Fruit fly (Drosophila melanogaster) whole organism, wandering third instar larva: ENCODE measurements around the gene nod.

Experiments
- Abd-B ChIP-seq: fragments of >200 bp; optimal IDR thresholded peaks from 2 replicates; lab custom pipeline; 2017; ENCODE audit warnings: missing biosample characterization, missing genetic modification characterization
- CG32264 ChIP-seq: fragments of 200-800 bp; sonication (Bioruptor generic); optimal IDR thresholded peaks from 2 replicates; lab custom pipeline; 2016; ENCODE audit warnings: missing biosample characterization, missing genetic modification characterization
- CG9705 ChIP-seq: fragments of 200-800 bp; sonication (Bioruptor generic); optimal IDR thresholded peaks from 2 replicates; lab custom pipeline; 2018; ENCODE audit warnings: missing biosample characterization, mild to moderate bottlenecking, missing genetic modification characterization
- CrebA ChIP-seq: fragments of 200-800 bp; sonication (Bioruptor generic); optimal IDR thresholded peaks from 2 replicates; lab custom pipeline; 2016; ENCODE audit warnings: missing biosample characterization, mild to moderate bottlenecking, missing genetic modification characterization, borderline replicate concordance
- Dfd ChIP-seq: fragments of >200 bp; optimal IDR thresholded peaks from 2 replicates; lab custom pipeline; 2017; ENCODE audit warnings: missing biosample characterization, missing genetic modification characterization
- Dif ChIP-seq: fragments of 200-275, 200-300 bp; sonication (Bioruptor generic); optimal IDR thresholded peaks from 2 replicates; lab custom pipeline; 2018; ENCODE audit warnings: missing biosample characterization, missing genetic modification characterization; ENCODE audit not compliant: partially characterized antibody
- GATAd ChIP-seq: sonication (Bioruptor generic); optimal IDR thresholded peaks from 2 replicates; lab custom pipeline; 2016; ENCODE audit warnings: missing biosample characterization, missing genetic modification characterization
- HLH106 ChIP-seq: fragments of 200-800 bp; optimal IDR thresholded peaks from 3 replicates; lab custom pipeline; 2019; ENCODE audit warnings: missing biosample characterization, mild to moderate bottlenecking, missing genetic modification characterization, moderate library complexity
- Hnf4 ChIP-seq: fragments of 200-800 bp; sonication (Bioruptor generic); optimal IDR thresholded peaks from 2 replicates; lab custom pipeline; 2016; ENCODE audit warnings: missing biosample characterization, mild to moderate bottlenecking, missing genetic modification characterization
- Hr78 ChIP-seq: fragments of >200 bp; optimal IDR thresholded peaks from 2 replicates; lab custom pipeline; 2017; ENCODE audit warnings: missing biosample characterization, missing genetic modification characterization
- Hr83 ChIP-seq: fragments of 200-300 bp; sonication (Bioruptor generic); optimal IDR thresholded peaks from 2 replicates; lab custom pipeline; 2016; ENCODE audit warnings: missing biosample characterization, mild to moderate bottlenecking, missing genetic modification characterization, moderate library complexity; ENCODE audit not compliant: poor library complexity, severe bottlenecking
- Jra ChIP-seq: sonication (Bioruptor generic); optimal IDR thresholded peaks from 2 replicates; lab custom pipeline; 2016; ENCODE audit warnings: missing biosample characterization, missing genetic modification characterization
- Mio ChIP-seq: sonication (Bioruptor generic); optimal IDR thresholded peaks from 2 replicates; lab custom pipeline; 2016; ENCODE audit warnings: missing biosample characterization, missing genetic modification characterization
- Myc ChIP-seq: fragments of >200 bp; optimal IDR thresholded peaks from 2 replicates; lab custom pipeline; 2017
- N ChIP-seq: fragments of >200 bp; optimal IDR thresholded peaks from 2 replicates; lab custom pipeline; 2018; ENCODE audit warnings: missing biosample characterization, missing external identifiers, missing genetic modification characterization
- OdsH ChIP-seq: fragments of 200-800 bp; sonication (Bioruptor generic); optimal IDR thresholded peaks from 2 replicates; lab custom pipeline; 2016; ENCODE audit warnings: missing biosample characterization, mild to moderate bottlenecking, missing genetic modification characterization
- Rel ChIP-seq, 2 experiments: fragments of 200-800 bp; sonication (Bioruptor generic) in 1 of 2; optimal IDR thresholded peaks; 2 replicates in 1 of 2; 3 replicates in 1 of 2; lab custom pipeline; 2016 to 2019; ENCODE audit warnings: mild to moderate bottlenecking in 2 of 2, missing biosample characterization in 2 of 2, missing genetic modification characterization in 2 of 2, moderate library complexity in 1 of 2
- Sp1 ChIP-seq: fragments of 200-800 bp; sonication (Bioruptor generic); optimal IDR thresholded peaks from 3 replicates; lab custom pipeline; 2019; ENCODE audit warnings: missing biosample characterization, mild to moderate bottlenecking, missing genetic modification characterization, moderate library complexity
- Vsx2 ChIP-seq: fragments of 200-300, 225-300 bp; sonication (Bioruptor generic); optimal IDR thresholded peaks from 2 replicates; lab custom pipeline; 2018; ENCODE audit warnings: missing biosample characterization, missing genetic modification characterization; ENCODE audit not compliant: partially characterized antibody
- br ChIP-seq: fragments of 200-800 bp; sonication (Bioruptor generic); optimal IDR thresholded peaks from 2 replicates; lab custom pipeline; 2016; ENCODE audit warnings: missing biosample characterization, missing genetic modification characterization
- brk ChIP-seq: fragments of 200-800 bp; sonication (Bioruptor generic); optimal IDR thresholded peaks from 2 replicates; lab custom pipeline; 2016; ENCODE audit warnings: missing biosample characterization, mild to moderate bottlenecking, missing genetic modification characterization
- dl ChIP-seq, 2 experiments: fragments of 175-275, 200-275 bp in 1 of 2; fragments of 200-275 bp in 1 of 2; sonication (Bioruptor generic); optimal IDR thresholded peaks; lab custom pipeline; 2018; ENCODE audit warnings: mild to moderate bottlenecking in 2 of 2, missing biosample characterization in 2 of 2, missing genetic modification characterization in 2 of 2, moderate library complexity in 2 of 2; ENCODE audit not compliant: partially characterized antibody in 2 of 2, insufficient read depth in 1 of 2
- dmrt93B ChIP-seq: fragments of 200-800 bp; sonication (Bioruptor generic); optimal IDR thresholded peaks from 2 replicates; lab custom pipeline; 2018; ENCODE audit warnings: missing biosample characterization, mild to moderate bottlenecking, missing genetic modification characterization
- dsf ChIP-seq: sonication (Bioruptor generic); optimal IDR thresholded peaks from 2 replicates; lab custom pipeline; 2016; ENCODE audit warnings: missing biosample characterization, missing genetic modification characterization, borderline replicate concordance
- ey ChIP-seq: fragments of 200-800 bp; sonication (Bioruptor generic); optimal IDR thresholded peaks from 2 replicates; lab custom pipeline; 2016; ENCODE audit warnings: missing biosample characterization, missing genetic modification characterization
- foxo ChIP-seq, 2 experiments: fragments of 200-800 bp; sonication (Bioruptor generic); optimal IDR thresholded peaks; 2 replicates in 1 of 2; 3 replicates in 1 of 2; lab custom pipeline; 2016 to 2017; ENCODE audit warnings: missing biosample characterization in 2 of 2, missing genetic modification characterization in 2 of 2
- fru ChIP-seq: fragments of 200-800 bp; sonication (Bioruptor generic); optimal IDR thresholded peaks from 3 replicates; lab custom pipeline; 2016; ENCODE audit warnings: missing biosample characterization, mild to moderate bottlenecking, missing genetic modification characterization
- h ChIP-seq: fragments of 200-800 bp; sonication (Bioruptor generic); optimal IDR thresholded peaks from 3 replicates; lab custom pipeline; 2016; ENCODE audit warnings: missing biosample characterization, mild to moderate bottlenecking, missing genetic modification characterization
- jim ChIP-seq: fragments of 175-275, 200-325 bp; sonication (Bioruptor generic); optimal IDR thresholded peaks from 2 replicates; lab custom pipeline; 2016; ENCODE audit warnings: missing biosample characterization, mild to moderate bottlenecking, missing genetic modification characterization
- lola ChIP-seq: fragments of >200 bp; optimal IDR thresholded peaks from 2 replicates; lab custom pipeline; 2017; ENCODE audit warnings: missing biosample characterization, missing genetic modification characterization
- pan ChIP-seq: fragments of >200 bp; optimal IDR thresholded peaks from 2 replicates; lab custom pipeline; 2017
- psq ChIP-seq: fragments of 200-800 bp; sonication (Bioruptor generic); optimal IDR thresholded peaks from 3 replicates; lab custom pipeline; 2017; ENCODE audit warnings: missing biosample characterization, mild to moderate bottlenecking, missing genetic modification characterization, moderate library complexity
- rgr ChIP-seq: fragments of 200-800 bp; sonication (Bioruptor generic); optimal IDR thresholded peaks from 3 replicates; lab custom pipeline; 2016; ENCODE audit warnings: missing biosample characterization, mild to moderate bottlenecking, missing genetic modification characterization
- sage ChIP-seq: fragments of 200-800 bp; sonication (Bioruptor generic); optimal IDR thresholded peaks from 2 replicates; lab custom pipeline; 2016; ENCODE audit warnings: missing biosample characterization, mild to moderate bottlenecking, missing genetic modification characterization
- sv ChIP-seq: fragments of 200-800 bp; sonication (Bioruptor generic); optimal IDR thresholded peaks from 3 replicates; lab custom pipeline; 2016; ENCODE audit warnings: missing biosample characterization, missing genetic modification characterization
- tai ChIP-seq: sonication (Bioruptor generic); optimal IDR thresholded peaks from 2 replicates; lab custom pipeline; 2016; ENCODE audit warnings: missing biosample characterization, missing genetic modification characterization
- usp ChIP-seq: fragments of >200 bp; optimal IDR thresholded peaks from 2 replicates; lab custom pipeline; 2017; ENCODE audit warnings: missing biosample characterization, missing genetic modification characterization
- woc ChIP-seq: sonication (Bioruptor generic); optimal IDR thresholded peaks from 2 replicates; lab custom pipeline; 2016; ENCODE audit warnings: missing biosample characterization, mild to moderate bottlenecking, missing genetic modification characterization

Gene nod

dm6 chrX:11555070-11555469, 25.5 kb upstream of the nod start:
- no peak for TF ChIP-seq HLH106
- TF ChIP-seq Jra (GFP tag; lab: Kevin White, UChicago), result no peak
- no peak for TF ChIP-seq Hr78 (GFP tag; lab: Kevin White, UChicago)
- no peak for TF ChIP-seq br (GFP tag; lab: Kevin White, UChicago)
- no peak for TF ChIP-seq Vsx2
- TF ChIP-seq brk (GFP tag; lab: Kevin White, UChicago), result peak; percentile 18
- TF ChIP-seq Hnf4 (GFP tag; lab: Kevin White, UChicago), result peak; percentile 44
- TF ChIP-seq lola (GFP tag; lab: Kevin White, UChicago), result no peak
- TF ChIP-seq dmrt93B (GFP tag; lab: Kevin White, UChicago), result no peak
- TF ChIP-seq CG9705 (GFP tag; lab: Kevin White, UChicago), result no peak
- TF ChIP-seq Dfd (GFP tag; lab: Kevin White, UChicago), result no peak

- TF ChIP-seq jim (no peak), CG9705 (GFP tag; lab: Kevin White, UChicago) (no peak), psq (GFP tag; lab: Kevin White, UChicago) (no peak), br (GFP tag; lab: Kevin White, UChicago) (no peak), woc (GFP tag; lab: Kevin White, UChicago) (no peak), rgr (no peak)
Observed at dm6 chrX:11556774-11557173, 23.8 kb upstream of the nod start.

- peak; percentile 25 for TF ChIP-seq fru
- no peak for TF ChIP-seq Dif (GFP tag; lab: Kevin White, UChicago)
- no peak for TF ChIP-seq dmrt93B (GFP tag; lab: Kevin White, UChicago)
- no peak for TF ChIP-seq Jra (GFP tag; lab: Kevin White, UChicago)
- peak; percentile 55 for TF ChIP-seq pan (lab: Kevin White, UChicago)
- peak; percentile 48 for TF ChIP-seq rgr
- peak; percentile 49 for TF ChIP-seq h (GFP tag; lab: Kevin White, UChicago)
- TF ChIP-seq Sp1 (GFP tag; lab: Kevin White, UChicago), result no peak
- TF ChIP-seq CG9705 (GFP tag; lab: Kevin White, UChicago), result no peak
- TF ChIP-seq Hnf4 (GFP tag; lab: Kevin White, UChicago), result peak; percentile 19
- TF ChIP-seq GATAd (GFP tag; lab: Kevin White, UChicago), result no peak
- TF ChIP-seq dsf, result no peak
- TF ChIP-seq ey (GFP tag; lab: Kevin White, UChicago), result no peak
- no peak for TF ChIP-seq jim
- peak; percentile 57 for TF ChIP-seq woc (GFP tag; lab: Kevin White, UChicago)
- no peak for TF ChIP-seq usp (GFP tag; lab: Kevin White, UChicago)
- TF ChIP-seq OdsH (GFP tag; lab: Kevin White, UChicago), result no peak
- no peak for TF ChIP-seq Abd-B (GFP tag; lab: Kevin White, UChicago)
- no peak for TF ChIP-seq lola (GFP tag; lab: Kevin White, UChicago)
- TF ChIP-seq Dfd (GFP tag; lab: Kevin White, UChicago), result no peak
- no peak for TF ChIP-seq CG32264 (GFP tag; lab: Kevin White, UChicago)
- no peak for TF ChIP-seq Rel (GFP tag; optimal IDR thresholded peaks at IDR 0.05; lab: Kevin White, UChicago)
- peak; percentile 37 for TF ChIP-seq Rel (tag; optimal IDR thresholded peaks at IDR 0.05; lab: Kevin White, UChicago)
- no peak for TF ChIP-seq Mio
- no peak for TF ChIP-seq Hr78 (GFP tag; lab: Kevin White, UChicago)
- TF ChIP-seq HLH106, result no peak
- TF ChIP-seq Hr83 (GFP tag; lab: Kevin White, UChicago), result peak; percentile 8
- no peak for TF ChIP-seq CrebA
- TF ChIP-seq foxo (GFP tag; optimal IDR thresholded peaks at IDR 0.05; lab: Kevin White, UChicago), result peak in 1 of 2 experiments; percentile 31
- TF ChIP-seq br (GFP tag; lab: Kevin White, UChicago), result peak; percentile 10
- peak; percentile 11 for TF ChIP-seq psq (GFP tag; lab: Kevin White, UChicago)
- no peak for TF ChIP-seq sv (GFP tag; lab: Kevin White, UChicago)
- no peak for TF ChIP-seq N (GFP tag; lab: Kevin White, UChicago)
- no peak for TF ChIP-seq tai (GFP tag; lab: Kevin White, UChicago)
- TF ChIP-seq dl (GFP tag; optimal IDR thresholded peaks at IDR 0.05; lab: Kevin White, UChicago; ENCODE audit: insufficient read depth in 1 of 2, partially characterized antibody in 2 of 2), result no peak
- TF ChIP-seq sage (GFP tag; lab: Kevin White, UChicago), result no peak
- no peak for TF ChIP-seq Myc
- TF ChIP-seq Vsx2, result no peak
- TF ChIP-seq brk (GFP tag; lab: Kevin White, UChicago), result no peak
Observed at dm6 chrX:11558389-11558908, 22.1 kb upstream of the nod start, which contains the start of gene CG1572. Gene CG1572, minus strand, starts transcription at chrX:11558654.
